Worm (Caenorhabditis elegans) whole organism, L1 larva: ENCODE data around the gene R03E9.2.

ENCODE experiments used
- C04F5.9 ChIP-seq: sonication (generic microtip); optimal IDR thresholded peaks from 2 replicates; lab custom pipeline; 2016; ENCODE audit warnings: missing genetic modification characterization, missing compliant biosample characterization
- C34B4.2 ChIP-seq: sonication (generic microtip); optimal IDR thresholded peaks from 2 replicates; lab custom pipeline; 2017; ENCODE audit warnings: mild to moderate bottlenecking, missing genetic modification characterization, missing compliant biosample characterization
- aha-1 ChIP-seq: fragments of 150-350 bp; optimal IDR thresholded peaks from 2 replicates; lab custom pipeline; 2014; ENCODE audit warnings: missing biosample characterization, missing genetic modification characterization
- aly-2 ChIP-seq: fragments of 150-350 bp; optimal IDR thresholded peaks from 2 replicates; lab custom pipeline; 2014; ENCODE audit warnings: missing biosample characterization, missing genetic modification characterization
- ama-1 ChIP-seq: fragments of 150-350 bp; optimal IDR thresholded peaks from 2 replicates; lab custom pipeline; 2014
- ceh-63 ChIP-seq: fragments of 200-800 bp; sonication (Bioruptor generic); optimal IDR thresholded peaks from 2 replicates; lab custom pipeline; 2018; ENCODE audit warnings: mild to moderate bottlenecking, missing genetic modification characterization, missing compliant biosample characterization
- ceh-88 ChIP-seq: fragments of 200-800 bp; sonication (Bioruptor generic); IDR thresholded peaks from 2 replicates; pipeline ENCODE4 v1.3.6; 2022; ENCODE audit warnings: missing genetic modification characterization, missing compliant biosample characterization
- ces-1 ChIP-seq: fragments of 150-350 bp; optimal IDR thresholded peaks from 2 replicates; lab custom pipeline; 2014; ENCODE audit warnings: missing biosample characterization, missing genetic modification reagents, missing genetic modification characterization
- dsc-1 ChIP-seq: sonication (generic microtip); optimal IDR thresholded peaks from 2 replicates; lab custom pipeline; 2016; ENCODE audit warnings: mild to moderate bottlenecking, missing genetic modification characterization, missing compliant biosample characterization
- efl-1 ChIP-seq, 4 experiments: fragments of 150-350 bp; optimal IDR thresholded peaks in 3 of 4; peaks in 1 of 4; 1 replicate in 1 of 4; 2 replicates in 3 of 4; lab custom pipeline; 2014; ENCODE audit warnings: missing biosample characterization in 2 of 4, missing genetic modification characterization in 2 of 4, missing genetic modification reagents in 2 of 4
- efl-3 ChIP-seq: fragments of 200-800 bp; sonication (Bioruptor generic); optimal IDR thresholded peaks from 2 replicates; lab custom pipeline; 2018; ENCODE audit warnings: mild to moderate bottlenecking, missing genetic modification characterization, missing compliant biosample characterization
- egl-27 ChIP-seq, 2 experiments: fragments of 150-350 bp in 1 of 2; sonication (generic microtip); optimal IDR thresholded peaks; 3 replicates each; lab custom pipeline; 2017 to 2018; ENCODE audit warnings: missing biosample characterization in 2 of 2, missing genetic modification characterization in 2 of 2, missing genetic modification reagents in 2 of 2
- elt-2 ChIP-seq: sonication (generic microtip); optimal IDR thresholded peaks from 2 replicates; lab custom pipeline; 2016; ENCODE audit warnings: missing genetic modification characterization, mild to moderate bottlenecking, inconsistent platforms, missing compliant biosample characterization, missing genetic modification reagents
- elt-3 ChIP-seq, 6 experiments: fragments of 150-350 bp in 1 of 6; sonication (generic microtip); optimal IDR thresholded peaks; 2 replicates each; lab custom pipeline; 2017 to 2018; ENCODE audit warnings: missing biosample characterization in 6 of 6, missing genetic modification characterization in 6 of 6, inconsistent platforms in 1 of 6
- ets-5 ChIP-seq: fragments of 200-800 bp; sonication (Bioruptor generic); IDR thresholded peaks from 2 replicates; pipeline ENCODE4 v1.3.6; 2022; ENCODE audit warnings: missing genetic modification characterization, missing compliant biosample characterization
- fkh-10 ChIP-seq: sonication (generic microtip); optimal IDR thresholded peaks from 2 replicates; lab custom pipeline; 2017; ENCODE audit warnings: missing biosample characterization, missing genetic modification reagents, missing genetic modification characterization
- fos-1 ChIP-seq: fragments of 150-350 bp; optimal IDR thresholded peaks from 2 replicates; lab custom pipeline; 2014; ENCODE audit warnings: missing biosample characterization, missing genetic modification characterization
- grh-1 ChIP-seq: fragments of 200-800 bp; sonication (Bioruptor generic); IDR thresholded peaks from 2 replicates; pipeline ENCODE4 v1.3.6; 2022; ENCODE audit warnings: missing genetic modification reagents, missing genetic modification characterization, missing compliant biosample characterization
- mdl-1 ChIP-seq, 2 experiments: fragments of 150-350 bp; optimal IDR thresholded peaks; 2 replicates each; lab custom pipeline; 2014 to 2017; ENCODE audit warnings: missing biosample characterization in 2 of 2, missing genetic modification characterization in 2 of 2, inconsistent platforms in 1 of 2
- mep-1 ChIP-seq: fragments of 150-350 bp; optimal IDR thresholded peaks from 2 replicates; lab custom pipeline; 2014; ENCODE audit warnings: missing biosample characterization, missing genetic modification characterization
- nhr-11 ChIP-seq: fragments of 150-350 bp; optimal IDR thresholded peaks from 2 replicates; lab custom pipeline; 2014; ENCODE audit warnings: missing biosample characterization, missing genetic modification characterization
- nhr-19 ChIP-seq: fragments of 200-800 bp; sonication (Bioruptor generic); conservative IDR thresholded peaks from 2 replicates; pipeline ENCODE4 v1.3.6; 2022; ENCODE audit warnings: missing genetic modification characterization, missing compliant biosample characterization
- nhr-20 ChIP-seq: sonication (generic microtip); optimal IDR thresholded peaks from 2 replicates; lab custom pipeline; 2016; ENCODE audit warnings: mild to moderate bottlenecking, missing genetic modification characterization, missing compliant biosample characterization
- nhr-85 ChIP-seq: sonication (generic microtip); peaks from one replicate; lab custom pipeline; 2016; ENCODE audit warnings: missing genetic modification characterization, inconsistent platforms, missing compliant biosample characterization
- nhr-90 ChIP-seq: sonication (generic microtip); optimal IDR thresholded peaks from 2 replicates; lab custom pipeline; 2016; ENCODE audit warnings: mild to moderate bottlenecking, missing genetic modification characterization, missing compliant biosample characterization; ENCODE audit not compliant: poor library complexity
- pax-3 ChIP-seq: fragments of 200-800 bp; sonication (Bioruptor generic); optimal IDR thresholded peaks from 2 replicates; lab custom pipeline; 2018; ENCODE audit warnings: mild to moderate bottlenecking, missing genetic modification characterization, moderate library complexity, missing compliant biosample characterization
- pqm-1 ChIP-seq: sonication (generic microtip); optimal IDR thresholded peaks from 3 replicates; lab custom pipeline; 2017; ENCODE audit warnings: missing biosample characterization, missing genetic modification characterization
- rnt-1 ChIP-seq: sonication (generic microtip); optimal IDR thresholded peaks from 2 replicates; lab custom pipeline; 2016; ENCODE audit warnings: mild to moderate bottlenecking, missing genetic modification characterization, moderate library complexity, missing compliant biosample characterization
- skn-1 ChIP-seq: fragments of 150-350 bp; optimal IDR thresholded peaks from 2 replicates; lab custom pipeline; 2014; ENCODE audit warnings: missing biosample characterization, missing genetic modification characterization
- snpc-4 ChIP-seq: fragments of 150-350 bp; optimal IDR thresholded peaks from 2 replicates; lab custom pipeline; 2014; ENCODE audit warnings: missing biosample characterization, missing genetic modification characterization
- snu-23 ChIP-seq: sonication (generic microtip); optimal IDR thresholded peaks from 2 replicates; lab custom pipeline; 2016; ENCODE audit warnings: missing genetic modification characterization, missing compliant biosample characterization
- sox-4 ChIP-seq: sonication (generic microtip); optimal IDR thresholded peaks from 2 replicates; lab custom pipeline; 2016; ENCODE audit warnings: missing genetic modification characterization, missing compliant biosample characterization
- sup-37 ChIP-seq: fragments of 200-800 bp; sonication (Bioruptor generic); optimal IDR thresholded peaks from 2 replicates; lab custom pipeline; 2018; ENCODE audit warnings: mild to moderate bottlenecking, missing genetic modification characterization, missing compliant biosample characterization
- tbx-2 ChIP-seq: sonication (generic microtip); optimal IDR thresholded peaks from 2 replicates; lab custom pipeline; 2016; ENCODE audit warnings: missing genetic modification characterization, missing compliant biosample characterization
- tlp-1 ChIP-seq: fragments of 150-350 bp; optimal IDR thresholded peaks from 2 replicates; lab custom pipeline; 2014; ENCODE audit warnings: missing biosample characterization, missing genetic modification characterization
- unc-62 ChIP-seq: fragments of 150-350 bp; optimal IDR thresholded peaks from 2 replicates; lab custom pipeline; 2014; ENCODE audit warnings: missing biosample characterization, missing genetic modification reagents, missing genetic modification characterization
- unc-86 ChIP-seq: sonication (generic microtip); optimal IDR thresholded peaks from 2 replicates; lab custom pipeline; 2016; ENCODE audit warnings: missing genetic modification characterization, missing compliant biosample characterization
- vab-15 ChIP-seq: sonication (generic microtip); optimal IDR thresholded peaks from 2 replicates; lab custom pipeline; 2017; ENCODE audit warnings: missing genotype, mild to moderate bottlenecking, missing genetic modification characterization, missing compliant biosample characterization
- xbp-1 ChIP-seq: sonication (generic microtip); optimal IDR thresholded peaks from 2 replicates; lab custom pipeline; 2016; ENCODE audit warnings: missing genetic modification characterization, missing compliant biosample characterization
- zag-1 ChIP-seq: fragments of 150-350 bp; optimal IDR thresholded peaks from 2 replicates; lab custom pipeline; 2014; ENCODE audit warnings: missing biosample characterization, missing genetic modification characterization
- zip-4 ChIP-seq: fragments of 200-800 bp; sonication (Bioruptor generic); optimal IDR thresholded peaks from 2 replicates; lab custom pipeline; 2018; ENCODE audit warnings: mild to moderate bottlenecking, missing genetic modification characterization, moderate library complexity, missing compliant biosample characterization
- ztf-4 ChIP-seq: fragments of 150-350 bp; optimal IDR thresholded peaks from 2 replicates; lab custom pipeline; 2014; ENCODE audit warnings: missing biosample characterization, missing genetic modification characterization

The R03E9.2 gene

ce11 chrX:6698267-6698666 lies 34.8 kb downstream of the R03E9.2 start, which contains the start of the genes F38B6.7 and F38B6.2:
Gene F38B6.7 (minus strand): TSS chrX:6698367.
Gene F38B6.2 (plus strand): TSS chrX:6698533.
- no peak for TF ChIP-seq skn-1 (tag; lab: Kevin White, UChicago)
- TF ChIP-seq snu-23, result no peak
- TF ChIP-seq nhr-20 (tag; lab: Kevin White, UChicago), result no peak
- TF ChIP-seq zip-4 (GFP tag; lab: Kevin White, UChicago), result no peak
- TF ChIP-seq nhr-11, result no peak
- TF ChIP-seq ceh-63 (GFP tag; lab: Kevin White, UChicago), result no peak
- no peak for TF ChIP-seq elt-3 (tag; optimal IDR thresholded peaks at IDR 0.05; lab: Kevin White, UChicago)
- no peak for TF ChIP-seq ces-1 (GFP tag; lab: Kevin White, UChicago)
- no peak for TF ChIP-seq tbx-2 (tag; lab: Kevin White, UChicago)
- no peak for TF ChIP-seq mdl-1 (tag; optimal IDR thresholded peaks at IDR 0.05; lab: Kevin White, UChicago)
- TF ChIP-seq C04F5.9 (tag; lab: Kevin White, UChicago), result no peak
- no peak for TF ChIP-seq dsc-1
- no peak for TF ChIP-seq nhr-90 (tag; lab: Kevin White, UChicago)
- no peak for TF ChIP-seq nhr-85 (tag; lab: Kevin White, UChicago)
- TF ChIP-seq ama-1 (lab: Kevin White, UChicago), result no peak
- TF ChIP-seq, all 84 proteins: peak for 0

ce11 chrX:6693331-6693730 lies 39.8 kb downstream of the R03E9.2 start, which contains the start of gene F38B6.3:
Gene F38B6.3 (plus strand): TSS chrX:6693631.
- no peak for TF ChIP-seq nhr-20 (tag; lab: Kevin White, UChicago)
- TF ChIP-seq aly-2 (tag; lab: Kevin White, UChicago), result no peak
- TF ChIP-seq nhr-11, result no peak

ce11 chrX:6692896-6693295 lies 40.2 kb downstream of the R03E9.2 start:
- TF ChIP-seq tlp-1 (tag; lab: Kevin White, UChicago) (no peak), aly-2 (tag; lab: Kevin White, UChicago) (no peak), C34B4.2 (no peak), pax-3 (tag; lab: Kevin White, UChicago) (no peak), ces-1 (GFP tag; lab: Kevin White, UChicago) (no peak), efl-3 (GFP tag; lab: Kevin White, UChicago) (no peak), dsc-1 (no peak), snpc-4 (tag; lab: Kevin White, UChicago) (no peak), nhr-85 (tag; lab: Kevin White, UChicago) (no peak), vab-15 (tag; lab: Kevin White, UChicago) (no peak), zag-1 (tag; lab: Kevin White, UChicago) (no peak), mep-1 (tag; lab: Kevin White, UChicago) (no peak), rnt-1 (no peak), ztf-4 (tag; lab: Kevin White, UChicago) (no peak), sox-4 (tag; lab: Kevin White, UChicago) (no peak), xbp-1 (no peak), pqm-1 (tag; lab: Kevin White, UChicago) (no peak), unc-86 (tag; lab: Kevin White, UChicago) (no peak), aha-1 (no peak), unc-62 (GFP tag; lab: Kevin White, UChicago) (no peak)

- TF ChIP-seq efl-1 (optimal IDR thresholded peaks at IDR 0.05; lab: Kevin White, UChicago), result no peak
- TF ChIP-seq efl-1 (GFP tag; optimal IDR thresholded peaks at IDR 0.05 in 1 of 2; lab: Kevin White, UChicago), result no peak
- TF ChIP-seq egl-27 (tag; optimal IDR thresholded peaks at IDR 0.05; lab: Kevin White, UChicago), result no peak
- TF ChIP-seq fkh-10 (GFP tag; lab: Kevin White, UChicago), result no peak
- no peak for TF ChIP-seq efl-3 (GFP tag; lab: Kevin White, UChicago)
- TF ChIP-seq ets-5 (GFP tag; lab: Robert Waterston, UW), result no peak
- no peak for TF ChIP-seq grh-1 (GFP tag; lab: Robert Waterston, UW)
- TF ChIP-seq sup-37 (GFP tag; lab: Kevin White, UChicago), result no peak
- TF ChIP-seq C04F5.9 (tag; lab: Kevin White, UChicago), result no peak
- no peak for TF ChIP-seq C34B4.2
- no peak for TF ChIP-seq nhr-19
- TF ChIP-seq elt-2 (tag; lab: Kevin White, UChicago), result no peak
- no peak for TF ChIP-seq ceh-88 (GFP tag; lab: Robert Waterston, UW)
- TF ChIP-seq fos-1 (tag; lab: Kevin White, UChicago), result no peak
These were observed 41.4 kb downstream of the R03E9.2 start for ce11 chrX:6691653-6692052.
